Fruit fly (Drosophila melanogaster) whole organism, embryonic: Measurements from ENCODE around the gene CG9920.

ENCODE experiments used
- CG10321 ChIP-seq: fragments of 200-800 bp; sonication (Bioruptor generic); IDR thresholded peaks from 2 replicates; pipeline ENCODE4 v1.3.6; 2022; ENCODE audit warnings: missing biosample characterization, missing genetic modification characterization
- CG12236 ChIP-seq: fragments of 200-800 bp; sonication (Bioruptor generic); optimal IDR thresholded peaks from 2 replicates; lab custom pipeline; 2016; ENCODE audit warnings: missing biosample characterization, missing genetic modification characterization
- CG14014 ChIP-seq: fragments of 200-800 bp; sonication (Bioruptor generic); IDR thresholded peaks from 2 replicates; pipeline ENCODE4 v1.3.6; 2022; ENCODE audit warnings: missing biosample characterization, missing genetic modification characterization
- CG15011 ChIP-seq: fragments of 200-800 bp; sonication (Bioruptor generic); optimal IDR thresholded peaks from 3 replicates; lab custom pipeline; 2018; ENCODE audit warnings: missing biosample characterization, mild to moderate bottlenecking, missing genetic modification characterization
- CG2129 ChIP-seq: fragments of 200-800 bp; sonication (Bioruptor generic); IDR thresholded peaks from 2 replicates; pipeline ENCODE4 v1.3.6; 2022; ENCODE audit warnings: missing biosample characterization, missing genetic modification characterization; ENCODE audit not compliant: partially characterized antibody
- CG3065 ChIP-seq: fragments of 200-800 bp; sonication (Bioruptor generic); optimal IDR thresholded peaks from 2 replicates; lab custom pipeline; 2016; ENCODE audit warnings: missing biosample characterization, missing genetic modification characterization
- CG32532 ChIP-seq: fragments of 200-800 bp; sonication (Bioruptor generic); IDR thresholded peaks from 2 replicates; pipeline ENCODE4 v1.3.6; 2022; ENCODE audit warnings: missing biosample characterization, missing genetic modification characterization
- CG33557 ChIP-seq: fragments of 200-800 bp; sonication (Bioruptor generic); optimal IDR thresholded peaks from 2 replicates; lab custom pipeline; 2019; ENCODE audit warnings: missing biosample characterization, mild to moderate bottlenecking, missing genetic modification characterization, moderate library complexity
- CG3407 ChIP-seq: fragments of 200-800 bp; sonication (Bioruptor generic); optimal IDR thresholded peaks from 2 replicates; lab custom pipeline; 2018; ENCODE audit warnings: missing biosample characterization, mild to moderate bottlenecking, missing genetic modification characterization
- CG3995 ChIP-seq: fragments of 200-800 bp; sonication (Bioruptor generic); optimal IDR thresholded peaks from 3 replicates; lab custom pipeline; 2016; ENCODE audit warnings: missing biosample characterization, missing genetic modification characterization
- CG4707 ChIP-seq: fragments of 200-800 bp; sonication (Bioruptor generic); optimal IDR thresholded peaks from 2 replicates; lab custom pipeline; 2018; ENCODE audit warnings: missing biosample characterization, mild to moderate bottlenecking, missing genetic modification characterization, moderate library complexity
- CG6272 ChIP-seq: fragments of 200-800 bp; sonication (Bioruptor generic); IDR thresholded peaks from 2 replicates; pipeline ENCODE4 v1.3.6; 2022; ENCODE audit warnings: missing biosample characterization, missing genetic modification characterization
- CG7372 ChIP-seq: fragments of 200-800 bp; sonication (Bioruptor generic); IDR thresholded peaks from 2 replicates; pipeline ENCODE4 v1.3.6; 2022; ENCODE audit warnings: missing biosample characterization, missing genetic modification characterization
- Dad ChIP-seq: fragments of 200-800 bp; sonication (Bioruptor generic); optimal IDR thresholded peaks from 3 replicates; lab custom pipeline; 2016; ENCODE audit warnings: missing biosample characterization, missing genetic modification characterization
- ERR ChIP-seq: fragments of 200-800 bp; sonication (Bioruptor generic); optimal IDR thresholded peaks from 2 replicates; lab custom pipeline; 2016; ENCODE audit warnings: missing biosample characterization, missing genetic modification characterization
- Eip74EF ChIP-seq, 2 experiments: fragments of 200-800 bp in 1 of 2; fragments of >200 bp in 1 of 2; sonication (Bioruptor generic) in 1 of 2; optimal IDR thresholded peaks; 2 replicates each; lab custom pipeline; 2017 to 2019; ENCODE audit warnings: missing biosample characterization in 2 of 2, missing genetic modification characterization in 2 of 2, mild to moderate bottlenecking in 1 of 2, moderate library complexity in 1 of 2
- GATAe ChIP-seq: fragments of 200-800 bp; sonication (Bioruptor generic); conservative IDR thresholded peaks from 2 replicates; pipeline ENCODE4 v1.3.6; 2022; ENCODE audit warnings: missing biosample characterization, missing genetic modification characterization
- Gug ChIP-seq: fragments of 200-800 bp; sonication (Bioruptor generic); IDR thresholded peaks from 4 replicates; pipeline ENCODE4 v1.3.6; 2022; ENCODE audit warnings: missing biosample characterization, missing genetic modification characterization
- HLHmδ ChIP-seq: fragments of 200-800 bp; sonication (Bioruptor generic); optimal IDR thresholded peaks from 2 replicates; lab custom pipeline; 2018; ENCODE audit warnings: missing biosample characterization, mild to moderate bottlenecking, missing genetic modification characterization, moderate library complexity
- Hey ChIP-seq: fragments of 200-800 bp; sonication (Bioruptor generic); optimal IDR thresholded peaks from 3 replicates; lab custom pipeline; 2018; ENCODE audit warnings: missing biosample characterization, mild to moderate bottlenecking, missing genetic modification characterization
- MBD-R2 ChIP-seq: fragments of 200-800 bp; sonication (Bioruptor generic); IDR thresholded peaks from 2 replicates; pipeline ENCODE4 v1.3.6; 2022; ENCODE audit warnings: missing biosample characterization, missing genetic modification characterization
- MESR4 ChIP-seq: fragments of 200-800 bp; sonication (Bioruptor generic); optimal IDR thresholded peaks from 2 replicates; lab custom pipeline; 2018; ENCODE audit warnings: missing biosample characterization, mild to moderate bottlenecking, missing genetic modification characterization, moderate library complexity
- Mad ChIP-seq: fragments of 200-800 bp; sonication (Bioruptor generic); optimal IDR thresholded peaks from 2 replicates; lab custom pipeline; 2016; ENCODE audit warnings: missing biosample characterization, missing genetic modification characterization
- Meics ChIP-seq: fragments of 200-800 bp; sonication (Bioruptor generic); optimal IDR thresholded peaks from 2 replicates; lab custom pipeline; 2017; ENCODE audit warnings: missing biosample characterization, mild to moderate bottlenecking, missing genetic modification characterization
- Mrtf ChIP-seq: fragments of 200-800 bp; sonication (Bioruptor generic); IDR thresholded peaks from 3 replicates; pipeline ENCODE4 v1.3.6; 2022; ENCODE audit warnings: missing biosample characterization, missing genetic modification characterization
- Myb ChIP-seq: fragments of 200-800 bp; sonication (Bioruptor generic); optimal IDR thresholded peaks from 2 replicates; lab custom pipeline; 2016; ENCODE audit warnings: missing biosample characterization, missing genetic modification characterization
- NfI ChIP-seq: fragments of 200-800 bp; sonication (Bioruptor generic); optimal IDR thresholded peaks from 3 replicates; lab custom pipeline; 2018; ENCODE audit warnings: missing biosample characterization, mild to moderate bottlenecking, missing genetic modification characterization, moderate library complexity
- PHDP ChIP-seq: fragments of 200-800 bp; sonication (Bioruptor generic); optimal IDR thresholded peaks from 3 replicates; lab custom pipeline; 2018; ENCODE audit warnings: missing biosample characterization, mild to moderate bottlenecking, missing genetic modification characterization, moderate library complexity
- Sox102F ChIP-seq: fragments of 200-800 bp; sonication (Bioruptor generic); optimal IDR thresholded peaks from 2 replicates; lab custom pipeline; 2018; ENCODE audit warnings: missing biosample characterization, mild to moderate bottlenecking, missing genetic modification characterization, moderate library complexity
- Sry-β ChIP-seq: fragments of 200-800 bp; sonication (Bioruptor generic); optimal IDR thresholded peaks from 2 replicates; lab custom pipeline; 2018; ENCODE audit warnings: missing biosample characterization, mild to moderate bottlenecking, missing genetic modification characterization, moderate library complexity
- Tbp ChIP-seq: fragments of >200 bp; optimal IDR thresholded peaks from 2 replicates; lab custom pipeline; 2018; ENCODE audit warnings: missing biosample characterization, missing genetic modification characterization
- YL-1 ChIP-seq: fragments of 200-800 bp; sonication (Bioruptor generic); optimal IDR thresholded peaks from 3 replicates; lab custom pipeline; 2017; ENCODE audit warnings: missing biosample characterization, mild to moderate bottlenecking, missing genetic modification characterization
- bab2 ChIP-seq: fragments of 200-800 bp; sonication (Bioruptor generic); optimal IDR thresholded peaks from 2 replicates; lab custom pipeline; 2016; ENCODE audit warnings: missing biosample characterization, missing genetic modification characterization
- bbx ChIP-seq: fragments of 200-800 bp; sonication (Bioruptor generic); IDR thresholded peaks from 2 replicates; pipeline ENCODE4 v1.3.6; 2022; ENCODE audit warnings: missing biosample characterization, missing genetic modification characterization; ENCODE audit not compliant: partially characterized antibody
- danr ChIP-seq: fragments of 200-800 bp; sonication (Bioruptor generic); IDR thresholded peaks from 2 replicates; pipeline ENCODE4 v1.3.6; 2022; ENCODE audit warnings: missing biosample characterization, missing genetic modification characterization
- dm ChIP-seq: fragments of 200-800 bp; sonication (Bioruptor generic); optimal IDR thresholded peaks from 3 replicates; lab custom pipeline; 2016; ENCODE audit warnings: missing biosample characterization, missing genetic modification characterization
- fru ChIP-seq: fragments of >200 bp; optimal IDR thresholded peaks from 2 replicates; lab custom pipeline; 2017
- fu2 ChIP-seq: fragments of 200-800 bp; sonication (Bioruptor generic); optimal IDR thresholded peaks from 2 replicates; lab custom pipeline; 2016; ENCODE audit warnings: missing biosample characterization, missing genetic modification characterization
- grn ChIP-seq: fragments of 200-800 bp; sonication (Bioruptor generic); optimal IDR thresholded peaks from 3 replicates; lab custom pipeline; 2017; ENCODE audit warnings: missing biosample characterization, missing genetic modification characterization
- maf-S ChIP-seq: fragments of 200-800 bp; sonication (Bioruptor generic); optimal IDR thresholded peaks from 2 replicates; lab custom pipeline; 2016; ENCODE audit warnings: missing biosample characterization, missing genetic modification characterization
- oc ChIP-seq: fragments of 200-800 bp; sonication (Bioruptor generic); optimal IDR thresholded peaks from 2 replicates; lab custom pipeline; 2018; ENCODE audit warnings: missing biosample characterization, mild to moderate bottlenecking, missing genetic modification characterization, moderate library complexity
- org-1 ChIP-seq: fragments of 200-800 bp; sonication (Bioruptor generic); optimal IDR thresholded peaks from 2 replicates; lab custom pipeline; 2017; ENCODE audit warnings: missing biosample characterization, missing genetic modification characterization
- pfk ChIP-seq: fragments of 200-800 bp; sonication (Bioruptor generic); optimal IDR thresholded peaks from 2 replicates; lab custom pipeline; 2018; ENCODE audit warnings: missing biosample characterization, mild to moderate bottlenecking, missing genetic modification characterization, moderate library complexity
- prd ChIP-seq, 3 experiments: fragments of >200 bp in 2 of 3; fragments of 200-800 bp in 1 of 3; sonication (Bioruptor generic) in 1 of 3; optimal IDR thresholded peaks in 2 of 3; IDR thresholded peaks in 1 of 3; 2 replicates in 2 of 3; 3 replicates in 1 of 3; pipeline versions ENCODE4 v1.3.6 to Lab custom; 2017 to 2022; ENCODE audit warnings: missing biosample characterization in 1 of 3, missing genetic modification characterization in 1 of 3
- pum ChIP-seq: fragments of 200-800 bp; sonication (Bioruptor generic); optimal IDR thresholded peaks from 2 replicates; lab custom pipeline; 2016; ENCODE audit warnings: missing biosample characterization, missing genetic modification characterization
- salm ChIP-seq: fragments of 200-800 bp; sonication (Bioruptor generic); optimal IDR thresholded peaks from 2 replicates; lab custom pipeline; 2018; ENCODE audit warnings: missing biosample characterization, mild to moderate bottlenecking, missing genetic modification characterization
- slou ChIP-seq: fragments of 200-800 bp; sonication (Bioruptor generic); optimal IDR thresholded peaks from 3 replicates; lab custom pipeline; 2016; ENCODE audit warnings: missing biosample characterization, missing genetic modification characterization
- sob ChIP-seq: fragments of 200-800 bp; sonication (Bioruptor generic); IDR thresholded peaks from 2 replicates; pipeline ENCODE4 v1.3.6; 2022; ENCODE audit warnings: missing biosample characterization, missing genetic modification characterization
- unpg ChIP-seq: fragments of 200-800 bp; sonication (Bioruptor generic); optimal IDR thresholded peaks from 3 replicates; lab custom pipeline; 2018; ENCODE audit warnings: missing biosample characterization, mild to moderate bottlenecking, missing genetic modification characterization, moderate library complexity

The CG9920 gene

dm6 chr3R:14052182-14053036 is 45.5 kb downstream of the CG9920 start (continued):
- TF ChIP-seq Gug (GFP tag; lab: Robert Waterston, UW) (peak; percentile 84), CG33557 (no peak), Mrtf (peak; percentile 76), CG14014 (GFP tag; lab: Robert Waterston, UW) (peak; percentile 89), danr (GFP tag; lab: Robert Waterston, UW) (peak; percentile 86), pum (GFP tag; lab: Kevin White, UChicago) (peak; percentile 78), HLHmδ (no peak), CG12236 (GFP tag; lab: Kevin White, UChicago) (peak; percentile 11), Eip74EF (GFP tag; optimal IDR thresholded peaks at IDR 0.05; lab: Kevin White, UChicago) (peak in 1 of 2 experiments; percentile 45), Mad (GFP tag; lab: Kevin White, UChicago) (peak; percentile 74), maf-S (GFP tag; lab: Kevin White, UChicago) (peak; percentile 86), fu2 (GFP tag; lab: Kevin White, UChicago) (peak; percentile 91), MBD-R2 (GFP tag; lab: Robert Waterston, UW) (peak; percentile 64; the same call in 1 of the 2 replicates), salm (tag; lab: Kevin White, UChicago) (peak; percentile 52), CG32532 (GFP tag; lab: Robert Waterston, UW) (peak; percentile 95), Hey (tag; lab: Kevin White, UChicago) (peak; percentile 30), CG10321 (GFP tag; lab: Robert Waterston, UW) (no peak; the same call in 1 of the 2 replicates), NfI (peak; percentile 87), Dad (GFP tag; lab: Kevin White, UChicago) (peak; percentile 80), oc (tag; lab: Kevin White, UChicago) (peak; percentile 9), bbx (GFP tag; lab: Robert Waterston, UW) (no peak), bab2 (GFP tag; lab: Kevin White, UChicago) (peak; percentile 79), unpg (GFP tag; lab: Kevin White, UChicago) (peak; percentile 82), PHDP (peak; percentile 88), YL-1 (peak; percentile 11), CG4707 (no peak), Sox102F (GFP tag; lab: Kevin White, UChicago) (peak; percentile 76), dm (peak; percentile 78), MESR4 (GFP tag; lab: Kevin White, UChicago) (no peak), GATAe (GFP tag; lab: Robert Waterston, UW) (peak; percentile 50; the same call in 1 of the 2 replicates), prd (optimal IDR thresholded peaks at IDR 0.05; lab: Kevin White, UChicago) (no peak), prd (GFP tag; IDR thresholded peaks at IDR 0.05; lab: Robert Waterston, UW) (peak; percentile 87), Tbp (GFP tag; lab: Kevin White, UChicago) (no peak), CG7372 (peak; percentile 89), CG3065 (GFP tag; lab: Kevin White, UChicago) (no peak), slou (peak; percentile 68), sob (GFP tag; lab: Robert Waterston, UW) (peak; percentile 90), Meics (GFP tag; lab: Kevin White, UChicago) (peak; percentile 93), ERR (peak; percentile 76), fru (lab: Kevin White, UChicago) (no peak), CG15011 (GFP tag; lab: Kevin White, UChicago) (peak; percentile 79), CG2129 (no peak), CG3995 (GFP tag; lab: Kevin White, UChicago) (peak; percentile 53), CG6272 (GFP tag; lab: Robert Waterston, UW) (peak; percentile 75), Myb (GFP tag; lab: Kevin White, UChicago) (peak; percentile 74), pfk (GFP tag; lab: Kevin White, UChicago) (peak; percentile 96), CG3407 (GFP tag; lab: Kevin White, UChicago) (peak; percentile 47), org-1 (peak; percentile 86), Sry-β (no peak), grn (no peak)
